Fruit fly (Drosophila melanogaster) whole organism, prepupa: ENCODE results near the gene AdipoR.

ENCODE experiments used
- CG15336 ChIP-seq: fragments of 200-800 bp; sonication (Bioruptor generic); IDR thresholded peaks from 2 replicates; pipeline ENCODE4 v1.3.6; 2022; ENCODE audit warnings: missing biosample characterization, missing genetic modification characterization
- CG34406 ChIP-seq: fragments of 200-800 bp; sonication (Bioruptor generic); optimal IDR thresholded peaks from 3 replicates; lab custom pipeline; 2016; ENCODE audit warnings: missing biosample characterization, missing genetic modification characterization
- CG6276 ChIP-seq: fragments of 200-800 bp; sonication (Bioruptor generic); optimal IDR thresholded peaks from 2 replicates; lab custom pipeline; 2017; ENCODE audit warnings: missing biosample characterization, mild to moderate bottlenecking, missing genetic modification characterization
- CG6854 ChIP-seq: fragments of 200-800 bp; sonication (Bioruptor generic); optimal IDR thresholded peaks from 2 replicates; lab custom pipeline; 2017; ENCODE audit warnings: missing biosample characterization, mild to moderate bottlenecking, missing genetic modification characterization
- Hr38 ChIP-seq: sonication (Bioruptor generic); optimal IDR thresholded peaks from 2 replicates; lab custom pipeline; 2016; ENCODE audit warnings: missing biosample characterization, missing genetic modification characterization
- Lpt ChIP-seq: fragments of 200-800 bp; sonication (Bioruptor generic); optimal IDR thresholded peaks from 3 replicates; lab custom pipeline; 2016; ENCODE audit warnings: missing biosample characterization, missing genetic modification characterization
- Sox102F ChIP-seq: fragments of 200-800 bp; sonication (Bioruptor generic); optimal IDR thresholded peaks from 2 replicates; lab custom pipeline; 2016; ENCODE audit warnings: missing biosample characterization, mild to moderate bottlenecking, missing genetic modification characterization
- Sox15 ChIP-seq: fragments of 200-800 bp; sonication (Bioruptor generic); optimal IDR thresholded peaks from 3 replicates; lab custom pipeline; 2016; ENCODE audit warnings: missing biosample characterization, missing genetic modification characterization
- eg ChIP-seq: fragments of 200-800 bp; sonication (Bioruptor generic); IDR thresholded peaks from 3 replicates; pipeline ENCODE4 v1.3.6; 2022; ENCODE audit warnings: missing biosample characterization, missing genetic modification characterization

DNA sequence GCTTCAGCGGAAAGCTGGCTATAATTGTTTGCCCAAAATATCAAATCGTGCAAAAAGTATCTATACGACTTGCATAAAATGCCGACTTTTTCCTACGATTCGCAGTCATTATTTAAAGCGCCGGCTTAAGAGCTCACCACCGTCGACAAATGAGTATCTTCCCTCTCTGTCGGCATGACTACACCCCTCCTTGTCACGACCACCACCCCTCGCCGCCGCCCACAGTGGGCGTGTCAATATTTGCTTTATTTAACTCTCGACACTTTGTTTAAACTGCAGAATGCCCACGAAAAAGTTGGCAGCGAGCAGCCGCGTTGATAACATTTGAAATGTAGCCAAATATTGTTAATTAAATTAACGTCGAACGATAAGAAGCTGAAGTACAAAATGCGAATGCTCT, 29.4 kb downstream of the AdipoR start:
- TF ChIP-seq CG6276 (GFP tag; lab: Kevin White, UChicago): no peak
- no peak for TF ChIP-seq CG34406 (GFP tag; lab: Kevin White, UChicago)
- no peak for TF ChIP-seq Lpt (GFP tag; lab: Kevin White, UChicago)
- no peak for TF ChIP-seq CG15336 (GFP tag; lab: Robert Waterston, UW)
- TF ChIP-seq Sox102F (GFP tag; lab: Kevin White, UChicago): peak; percentile 15
- TF ChIP-seq CG6854: peak; percentile 15
- no peak for TF ChIP-seq eg (GFP tag; lab: Robert Waterston, UW)
- TF ChIP-seq Hr38: no peak
- no peak for TF ChIP-seq Sox15 (GFP tag; lab: Kevin White, UChicago)
